Fruit fly (Drosophila melanogaster) whole organism, embryonic: ENCODE results near the gene CG13924.

Experiments
- Atf-2 ChIP-seq: fragments of 200-800 bp; sonication (Bioruptor generic); optimal IDR thresholded peaks from 2 replicates; lab custom pipeline; 2016; ENCODE audit warnings: missing biosample characterization, missing genetic modification characterization
- Atf3 ChIP-seq: fragments of 200-800 bp; sonication (Bioruptor generic); optimal IDR thresholded peaks from 3 replicates; lab custom pipeline; 2016; ENCODE audit warnings: missing biosample characterization, missing genetic modification characterization
- CG10147 ChIP-seq: fragments of 200-800 bp; sonication (Bioruptor generic); optimal IDR thresholded peaks from 2 replicates; lab custom pipeline; 2019; ENCODE audit warnings: missing biosample characterization, mild to moderate bottlenecking, missing genetic modification characterization, moderate library complexity
- CG10274 ChIP-seq: fragments of 200-800 bp; sonication (Bioruptor generic); optimal IDR thresholded peaks from 3 replicates; lab custom pipeline; 2017; ENCODE audit warnings: missing biosample characterization, mild to moderate bottlenecking, missing genetic modification characterization
- CG10366 ChIP-seq: fragments of 200-800 bp; sonication (Bioruptor generic); IDR thresholded peaks from 2 replicates; pipeline ENCODE4 v1.3.6; 2022; ENCODE audit warnings: missing biosample characterization, missing genetic modification characterization
- CG10959 ChIP-seq: fragments of 200-800 bp; sonication (Bioruptor generic); IDR thresholded peaks from 2 replicates; pipeline ENCODE4 v1.3.6; 2022; ENCODE audit warnings: missing biosample characterization, missing genetic modification characterization
- CG12744 ChIP-seq: fragments of 200-800 bp; sonication (Bioruptor generic); optimal IDR thresholded peaks from 2 replicates; lab custom pipeline; 2016; ENCODE audit warnings: missing biosample characterization, missing genetic modification characterization
- CG13287 ChIP-seq: fragments of 200-800 bp; sonication (Bioruptor generic); IDR thresholded peaks from 2 replicates; pipeline ENCODE4 v1.3.6; 2022; ENCODE audit warnings: missing biosample characterization, missing genetic modification characterization; ENCODE audit not compliant: partially characterized antibody
- CG14441 ChIP-seq: fragments of 200-800 bp; sonication (Bioruptor generic); IDR thresholded peaks from 2 replicates; pipeline ENCODE4 v1.3.6; 2022; ENCODE audit warnings: missing biosample characterization, missing genetic modification characterization
- CG14710 ChIP-seq: fragments of 200-800 bp; sonication (Bioruptor generic); optimal IDR thresholded peaks from 3 replicates; lab custom pipeline; 2019; ENCODE audit warnings: missing biosample characterization, mild to moderate bottlenecking, missing genetic modification characterization, moderate library complexity
- CG17802 ChIP-seq: fragments of 200-800 bp; sonication (Bioruptor generic); optimal IDR thresholded peaks from 2 replicates; lab custom pipeline; 2018; ENCODE audit warnings: missing biosample characterization, mild to moderate bottlenecking, missing genetic modification characterization, moderate library complexity
- CG2712 ChIP-seq: fragments of 200-800 bp; optimal IDR thresholded peaks from 3 replicates; lab custom pipeline; 2019; ENCODE audit warnings: missing biosample characterization, mild to moderate bottlenecking, missing genetic modification characterization, moderate library complexity
- CG30403 ChIP-seq: fragments of 200-800 bp; sonication (Bioruptor generic); optimal IDR thresholded peaks from 3 replicates; lab custom pipeline; 2016; ENCODE audit warnings: missing biosample characterization, missing genetic modification characterization
- CG32532 ChIP-seq: fragments of 200-800 bp; sonication (Bioruptor generic); IDR thresholded peaks from 2 replicates; pipeline ENCODE4 v1.3.6; 2022; ENCODE audit warnings: missing biosample characterization, missing genetic modification characterization
- CG4360 ChIP-seq: fragments of 200-800 bp; sonication (Bioruptor generic); IDR thresholded peaks from 2 replicates; pipeline ENCODE4 v1.3.6; 2022; ENCODE audit warnings: missing biosample characterization, missing genetic modification characterization
- CG6654 ChIP-seq: fragments of 200-800 bp; sonication (Bioruptor generic); optimal IDR thresholded peaks from 2 replicates; lab custom pipeline; 2017; ENCODE audit warnings: missing biosample characterization, mild to moderate bottlenecking, missing genetic modification characterization
- CG7372 ChIP-seq: fragments of 200-800 bp; sonication (Bioruptor generic); IDR thresholded peaks from 2 replicates; pipeline ENCODE4 v1.3.6; 2022; ENCODE audit warnings: missing biosample characterization, missing genetic modification characterization
- CG9215 ChIP-seq: fragments of 200-800 bp; sonication (Bioruptor generic); IDR thresholded peaks from 2 replicates; pipeline ENCODE4 v1.3.6; 2022; ENCODE audit warnings: missing biosample characterization, missing genetic modification characterization
- CTCF ChIP-seq: fragments of 200-800 bp; sonication (Bioruptor generic); optimal IDR thresholded peaks from 2 replicates; lab custom pipeline; 2017; ENCODE audit warnings: missing biosample characterization, mild to moderate bottlenecking, missing genetic modification characterization, moderate library complexity
- Chrac-16 ChIP-seq: fragments of 200-800 bp; sonication (Bioruptor generic); optimal IDR thresholded peaks from 3 replicates; lab custom pipeline; 2016; ENCODE audit warnings: missing biosample characterization, missing genetic modification characterization
- CkIIα-i1 ChIP-seq: fragments of 200-800 bp; sonication (Bioruptor generic); IDR thresholded peaks from 2 replicates; pipeline ENCODE4 v1.3.6; 2022; ENCODE audit warnings: missing biosample characterization, missing genetic modification characterization
- CrebB ChIP-seq: fragments of 200-800 bp; sonication (Bioruptor generic); optimal IDR thresholded peaks from 3 replicates; lab custom pipeline; 2018; ENCODE audit warnings: missing biosample characterization, mild to moderate bottlenecking, missing genetic modification characterization
- Doc3 ChIP-seq: fragments of 200-800 bp; sonication (Bioruptor generic); IDR thresholded peaks from 3 replicates; pipeline ENCODE4 v1.3.6; 2022; ENCODE audit warnings: missing biosample characterization, missing genetic modification characterization; ENCODE audit not compliant: partially characterized antibody
- Dref ChIP-seq: fragments of 200-800 bp; sonication (Bioruptor generic); IDR thresholded peaks from 2 replicates; pipeline ENCODE4 v1.3.6; 2022; ENCODE audit warnings: missing biosample characterization, missing genetic modification characterization
- E2f2 ChIP-seq: fragments of 200-800 bp; sonication (Bioruptor generic); IDR thresholded peaks from 2 replicates; pipeline ENCODE4 v1.3.6; 2022; ENCODE audit warnings: missing biosample characterization, missing genetic modification characterization
- Eip74EF ChIP-seq, 2 experiments: fragments of 200-800 bp in 1 of 2; fragments of >200 bp in 1 of 2; sonication (Bioruptor generic) in 1 of 2; optimal IDR thresholded peaks; 2 replicates each; lab custom pipeline; 2017 to 2019; ENCODE audit warnings: missing biosample characterization in 2 of 2, missing genetic modification characterization in 2 of 2, mild to moderate bottlenecking in 1 of 2, moderate library complexity in 1 of 2
- Elba2 ChIP-seq: fragments of 200-800 bp; sonication (Bioruptor generic); optimal IDR thresholded peaks from 3 replicates; lab custom pipeline; 2016; ENCODE audit warnings: missing biosample characterization, missing genetic modification characterization
- Hsf ChIP-seq: fragments of 200-800 bp; sonication (Bioruptor generic); optimal IDR thresholded peaks from 3 replicates; lab custom pipeline; 2016; ENCODE audit warnings: missing biosample characterization, missing genetic modification characterization
- Med ChIP-seq: fragments of 200-800 bp; sonication (Bioruptor generic); peaks from one replicate; lab custom pipeline; 2016; ENCODE audit warnings: missing biosample characterization, missing genetic modification characterization, mild to moderate bottlenecking, inconsistent platforms, moderate library complexity
- Meics ChIP-seq: fragments of 200-800 bp; sonication (Bioruptor generic); optimal IDR thresholded peaks from 2 replicates; lab custom pipeline; 2017; ENCODE audit warnings: missing biosample characterization, mild to moderate bottlenecking, missing genetic modification characterization
- NfI ChIP-seq: fragments of 200-800 bp; sonication (Bioruptor generic); optimal IDR thresholded peaks from 3 replicates; lab custom pipeline; 2018; ENCODE audit warnings: missing biosample characterization, mild to moderate bottlenecking, missing genetic modification characterization, moderate library complexity
- Vsx1 ChIP-seq: fragments of 200-800 bp; sonication (Bioruptor generic); optimal IDR thresholded peaks from 2 replicates; lab custom pipeline; 2017; ENCODE audit warnings: missing biosample characterization, mild to moderate bottlenecking, missing genetic modification characterization, missing genetic modification reagents
- Xbp1 ChIP-seq: fragments of 200-800 bp; sonication (Bioruptor generic); optimal IDR thresholded peaks from 3 replicates; lab custom pipeline; 2016; ENCODE audit warnings: missing biosample characterization, mild to moderate bottlenecking, missing genetic modification characterization
- abd-A ChIP-seq: fragments of 200-800 bp; sonication (Bioruptor generic); optimal IDR thresholded peaks from 3 replicates; lab custom pipeline; 2019; ENCODE audit warnings: missing biosample characterization, mild to moderate bottlenecking, missing genetic modification characterization, moderate library complexity
- ato ChIP-seq: fragments of 200-800 bp; sonication (Bioruptor generic); IDR thresholded peaks from 2 replicates; pipeline ENCODE4 v1.3.6; 2022; ENCODE audit warnings: missing biosample characterization, missing genetic modification characterization; ENCODE audit not compliant: partially characterized antibody
- croc ChIP-seq: fragments of 200-800 bp; sonication (Bioruptor generic); conservative IDR thresholded peaks from 3 replicates; pipeline ENCODE4 v1.3.6; 2022; ENCODE audit warnings: missing biosample characterization, missing genetic modification characterization
- dmrt11E ChIP-seq: fragments of 200-800 bp; sonication (Bioruptor generic); optimal IDR thresholded peaks from 3 replicates; lab custom pipeline; 2018; ENCODE audit warnings: missing biosample characterization, mild to moderate bottlenecking, missing genetic modification characterization, moderate library complexity
- grau ChIP-seq: fragments of 200-800 bp; optimal IDR thresholded peaks from 3 replicates; lab custom pipeline; 2019; ENCODE audit warnings: missing biosample characterization, mild to moderate bottlenecking, missing genetic modification characterization, moderate library complexity
- hbn ChIP-seq: fragments of 200-800 bp; sonication (Bioruptor generic); IDR thresholded peaks from 2 replicates; pipeline ENCODE4 v1.3.6; 2022; ENCODE audit warnings: missing biosample characterization, missing genetic modification characterization; ENCODE audit not compliant: partially characterized antibody
- ind ChIP-seq: fragments of 200-800 bp; sonication (Bioruptor generic); optimal IDR thresholded peaks from 3 replicates; lab custom pipeline; 2016; ENCODE audit warnings: missing biosample characterization, missing genetic modification characterization
- knrl ChIP-seq: fragments of 200-800 bp; sonication (Bioruptor generic); IDR thresholded peaks from 3 replicates; pipeline ENCODE4 v1.3.6; 2022; ENCODE audit warnings: missing biosample characterization, missing genetic modification characterization; ENCODE audit not compliant: partially characterized antibody
- lov ChIP-seq, 2 experiments: fragments of 200-800 bp in 1 of 2; fragments of >200 bp in 1 of 2; sonication (Bioruptor generic) in 1 of 2; IDR thresholded peaks in 1 of 2; optimal IDR thresholded peaks in 1 of 2; 2 replicates in 1 of 2; 3 replicates in 1 of 2; pipeline versions ENCODE4 v1.3.6 to Lab custom; 2017 to 2022; ENCODE audit warnings: missing biosample characterization in 1 of 2, missing genetic modification characterization in 1 of 2
- pan ChIP-seq, 4 experiments: fragments of >200 bp in 3 of 4; fragments of 200-800 bp in 1 of 4; sonication (Bioruptor generic) in 1 of 4; optimal IDR thresholded peaks in 3 of 4; IDR thresholded peaks in 1 of 4; 2 replicates each; pipeline versions ENCODE4 v1.3.6 to Lab custom; 2017 to 2022; ENCODE audit warnings: missing biosample characterization in 2 of 4, missing genetic modification characterization in 2 of 4, mixed read lengths in 1 of 4
- pfk ChIP-seq: fragments of 200-800 bp; sonication (Bioruptor generic); optimal IDR thresholded peaks from 2 replicates; lab custom pipeline; 2018; ENCODE audit warnings: missing biosample characterization, mild to moderate bottlenecking, missing genetic modification characterization, moderate library complexity
- repo ChIP-seq: fragments of 200-800 bp; sonication (Bioruptor generic); optimal IDR thresholded peaks from 2 replicates; lab custom pipeline; 2016; ENCODE audit warnings: missing biosample characterization, missing genetic modification characterization
- sna ChIP-seq: fragments of 200-800 bp; sonication (Bioruptor generic); IDR thresholded peaks from 2 replicates; pipeline ENCODE4 v1.3.6; 2022; ENCODE audit warnings: missing biosample characterization, missing genetic modification characterization; ENCODE audit not compliant: partially characterized antibody
- usp ChIP-seq: fragments of >200 bp; optimal IDR thresholded peaks from 2 replicates; lab custom pipeline; 2017; ENCODE audit warnings: missing biosample characterization, missing genetic modification characterization
- wor ChIP-seq: fragments of 200-800 bp; sonication (Bioruptor generic); IDR thresholded peaks from 2 replicates; pipeline ENCODE4 v1.3.6; 2022; ENCODE audit warnings: missing biosample characterization, missing genetic modification characterization

The CG13924 gene

DNA sequence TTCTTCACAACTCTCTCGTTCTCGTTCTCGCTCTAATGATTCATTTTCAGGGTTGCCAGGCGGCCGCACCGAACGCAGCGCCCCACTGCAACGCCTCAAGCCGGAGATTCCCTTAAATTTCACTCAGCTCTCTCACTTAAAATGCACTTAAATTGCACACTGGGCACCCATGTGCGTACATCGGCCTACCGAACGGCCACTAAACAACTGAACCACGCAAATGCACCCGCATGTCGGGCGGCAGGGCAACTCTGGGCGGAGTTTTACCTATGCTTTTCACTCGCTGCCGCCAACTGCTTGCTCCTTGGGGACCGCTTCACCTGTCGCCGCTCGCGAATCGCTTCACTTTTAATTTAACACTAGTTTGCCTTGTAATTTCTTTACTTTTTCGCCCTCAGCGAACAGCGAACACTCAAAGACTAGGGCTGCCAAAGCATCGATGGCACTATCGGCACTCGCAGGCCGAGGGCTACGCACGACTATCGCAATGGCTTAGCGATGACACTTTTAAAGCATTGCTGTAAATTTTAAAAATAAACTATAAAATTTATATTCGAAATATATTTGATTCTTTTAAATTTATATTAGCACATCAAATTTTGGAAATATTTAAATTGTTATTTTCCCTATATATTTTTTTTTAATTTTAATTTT, 7.9 kb upstream of the CG13924 start, which contains the start of gene Rap1 (continued):
- TF ChIP-seq NfI (GFP tag; lab: Kevin White, UChicago) (peak; percentile 8), CTCF (peak; percentile 4), CG10274 (no peak), CG32532 (GFP tag; lab: Robert Waterston, UW) (peak; percentile 89), Atf3 (peak; percentile 39), abd-A (tag; lab: Kevin White, UChicago) (no peak), Eip74EF (GFP tag; optimal IDR thresholded peaks at IDR 0.05; lab: Kevin White, UChicago) (no peak), sna (GFP tag; lab: Robert Waterston, UW) (peak; percentile 72), repo (GFP tag; lab: Kevin White, UChicago) (no peak), Atf-2 (GFP tag; lab: Kevin White, UChicago) (peak; percentile 39), CG4360 (GFP tag; lab: Robert Waterston, UW) (no peak), Hsf (GFP tag; lab: Kevin White, UChicago) (peak; percentile 50), CG14441 (peak; percentile 63), wor (GFP tag; lab: Robert Waterston, UW) (peak; percentile 15; the same call in 1 of the 2 replicates), Xbp1 (GFP tag; lab: Kevin White, UChicago) (peak; percentile 70), dmrt11E (tag; lab: Kevin White, UChicago) (peak; percentile 57), Vsx1 (GFP tag; lab: Kevin White, UChicago) (no peak), E2f2 (GFP tag; lab: Robert Waterston, UW) (peak; percentile 53), Chrac-16 (peak; percentile 45), usp (GFP tag; lab: Kevin White, UChicago) (no peak), CG2712 (tag; lab: Kevin White, UChicago) (peak; percentile 79), CG7372 (GFP tag; lab: Robert Waterston, UW) (peak; percentile 44; the same call in 1 of the 2 replicates), CG17802 (tag; lab: Kevin White, UChicago) (no peak), CG12744 (GFP tag; lab: Kevin White, UChicago) (no peak), Elba2 (GFP tag; lab: Kevin White, UChicago) (no peak), CG10366 (GFP tag; lab: Robert Waterston, UW) (peak; percentile 75), Med (GFP tag; lab: Kevin White, UChicago) (peak; percentile 90), Meics (GFP tag; lab: Kevin White, UChicago) (peak; percentile 75), CG10959 (peak; percentile 58), CG30403 (GFP tag; lab: Kevin White, UChicago) (peak; percentile 83), CrebB (tag; lab: Kevin White, UChicago) (no peak), ind (peak; percentile 49), Dref (GFP tag; lab: Robert Waterston, UW) (peak; percentile 56), pfk (no peak), Doc3 (GFP tag; lab: Robert Waterston, UW) (peak; percentile 91), croc (peak; percentile 51; the same call in 2 of the 3 replicates), CG10147 (GFP tag; lab: Kevin White, UChicago) (peak; percentile 60), pan (optimal IDR thresholded peaks at IDR 0.05; lab: Kevin White, UChicago) (no peak), pan (GFP tag; optimal IDR thresholded peaks at IDR 0.05 in 1 of 2, IDR thresholded peaks at IDR 0.05 in 1 of 2) (peak in 1 of 2 experiments; percentile 70), CkIIα-i1 (GFP tag; lab: Robert Waterston, UW) (no peak), knrl (GFP tag; lab: Robert Waterston, UW) (peak; percentile 96), ato (GFP tag; lab: Robert Waterston, UW) (peak; percentile 78), CG9215 (peak; percentile 82), CG14710 (tag; lab: Kevin White, UChicago) (peak; percentile 62), lov (optimal IDR thresholded peaks at IDR 0.05; lab: Kevin White, UChicago) (no peak), lov (GFP tag; IDR thresholded peaks at IDR 0.05; lab: Robert Waterston, UW) (no peak), CG13287 (GFP tag; lab: Robert Waterston, UW) (peak; percentile 87), CG6654 (GFP tag; lab: Kevin White, UChicago) (peak; percentile 14), grau (tag; lab: Kevin White, UChicago) (peak; percentile 37), hbn (GFP tag; lab: Robert Waterston, UW) (peak; percentile 84)
